Fruit fly (Drosophila melanogaster): Measurements from ENCODE around the gene PhKgamma.

The PhKgamma gene

dm6 chrX:11715937-11716730, 21.2 kb downstream of the PhKgamma start (continued):
- TF ChIP-seq ss (GFP tag; optimal IDR thresholded peaks at IDR 0.05) = peak; percentile 88 to 95
- peak; percentile 86 for TF ChIP-seq spab (GFP tag; optimal IDR thresholded peaks at IDR 0.05)
- peak; percentile 89 for TF ChIP-seq Eip75B (GFP tag; optimal IDR thresholded peaks at IDR 0.05)
- peak; percentile 87 for TF ChIP-seq CG10631 (GFP tag; optimal IDR thresholded peaks at IDR 0.05)
- TF ChIP-seq CG8119 (GFP tag; IDR thresholded peaks at IDR 0.05) = peak; percentile 93
- TF ChIP-seq esn (GFP tag; optimal IDR thresholded peaks at IDR 0.05) = peak; percentile 93
- peak; percentile 85 for TF ChIP-seq CG6792 (GFP tag; optimal IDR thresholded peaks at IDR 0.05)
- peak; percentile 91 for TF ChIP-seq Met (GFP tag; optimal IDR thresholded peaks at IDR 0.05)
- peak; percentile 81 for TF ChIP-seq Gug (GFP tag; IDR thresholded peaks at IDR 0.05)
- peak; percentile 94 for TF ChIP-seq CG10669 (GFP tag; optimal IDR thresholded peaks at IDR 0.05)
- peak; percentile 88 for TF ChIP-seq CG31627 (GFP tag; optimal IDR thresholded peaks at IDR 0.05)
- TF ChIP-seq CG3032 (tag; optimal IDR thresholded peaks at IDR 0.05) = peak; percentile 92
- TF ChIP-seq pdm3 (GFP tag; optimal IDR thresholded peaks at IDR 0.05) = peak; percentile 89
- peak; percentile 75 for TF ChIP-seq Blimp-1 (GFP tag; optimal IDR thresholded peaks at IDR 0.05)
- TF ChIP-seq Ets21C (GFP tag; optimal IDR thresholded peaks at IDR 0.05) = peak; percentile 86
- peak; percentile 91 for TF ChIP-seq CG6808 (GFP tag; optimal IDR thresholded peaks at IDR 0.05)
- TF ChIP-seq CG6854 (GFP tag; optimal IDR thresholded peaks at IDR 0.05) = peak; percentile 75
- peak; percentile 80 for TF ChIP-seq CG1621 (tag; optimal IDR thresholded peaks at IDR 0.05)
- TF ChIP-seq Eip93F (GFP tag; optimal IDR thresholded peaks at IDR 0.05) = peak; percentile 77

dm6 chrX:11716731-11717326, 21.9 kb downstream of the PhKgamma start, which contains the start of gene prtp:
Gene prtp (plus strand): TSS chrX:11716756.
- TF ChIP-seq Eip93F (GFP tag; optimal IDR thresholded peaks at IDR 0.05) = peak; percentile 80
- peak; percentile 90 for TF ChIP-seq CG1621 (tag; optimal IDR thresholded peaks at IDR 0.05)
- no peak for TF ChIP-seq CG10631 (GFP tag; optimal IDR thresholded peaks at IDR 0.05)
- TF ChIP-seq Eip78C (GFP tag) = peak; percentile 57

dm6 chrX:11717892-11718291, 23.0 kb downstream of the PhKgamma start:
- TF ChIP-seq cyc (GFP tag; optimal IDR thresholded peaks at IDR 0.05) (no peak), CG6276 (GFP tag; optimal IDR thresholded peaks at IDR 0.05) (no peak), CG32006 (GFP tag; optimal IDR thresholded peaks at IDR 0.05) (no peak), Gug (GFP tag; IDR thresholded peaks at IDR 0.05) (no peak), CG11762 (GFP tag; optimal IDR thresholded peaks at IDR 0.05; ENCODE audit: insufficient read depth) (no peak), CG10669 (GFP tag; optimal IDR thresholded peaks at IDR 0.05) (no peak), esn (GFP tag; optimal IDR thresholded peaks at IDR 0.05) (no peak), Eip78C (GFP tag) (peak; percentile 12), CG11902 (GFP tag; optimal IDR thresholded peaks at IDR 0.05) (no peak), CG3032 (tag; optimal IDR thresholded peaks at IDR 0.05) (no peak), Sox15 (GFP tag; optimal IDR thresholded peaks at IDR 0.05) (no peak), salr (GFP tag; optimal IDR thresholded peaks at IDR 0.05) (no peak), vri (GFP tag; optimal IDR thresholded peaks at IDR 0.05) (peak; percentile 71), topi (GFP tag; optimal IDR thresholded peaks at IDR 0.05) (no peak), Eip93F (GFP tag; optimal IDR thresholded peaks at IDR 0.05) (no peak), Sox14 (GFP tag; optimal IDR thresholded peaks at IDR 0.05) (peak; percentile 56), spab (GFP tag; optimal IDR thresholded peaks at IDR 0.05) (no peak)

dm6 chrX:11720138-11720537, 25.2 kb downstream of the PhKgamma start, which contains the start of gene Tango10:
Gene Tango10 (plus strand): TSS chrX:11720245.
- TF ChIP-seq CG31627 (GFP tag; optimal IDR thresholded peaks at IDR 0.05) (peak; percentile 70), eg (GFP tag; IDR thresholded peaks at IDR 0.05) (peak; percentile 47), fd59A (GFP tag; optimal IDR thresholded peaks at IDR 0.05) (no peak), CG32006 (GFP tag; optimal IDR thresholded peaks at IDR 0.05) (no peak), CG11902 (GFP tag; optimal IDR thresholded peaks at IDR 0.05) (peak; percentile 47), CG7368 (GFP tag; optimal IDR thresholded peaks at IDR 0.05) (peak; percentile 56), CG34406 (GFP tag; optimal IDR thresholded peaks at IDR 0.05) (no peak), dac (GFP tag; optimal IDR thresholded peaks at IDR 0.05) (no peak), CG6808 (GFP tag; optimal IDR thresholded peaks at IDR 0.05) (no peak), CG8119 (GFP tag; IDR thresholded peaks at IDR 0.05) (no peak), acj6 (GFP tag; optimal IDR thresholded peaks at IDR 0.05) (no peak), esn (GFP tag; optimal IDR thresholded peaks at IDR 0.05) (peak; percentile 62), achi (GFP tag; optimal IDR thresholded peaks at IDR 0.05) (peak; percentile 43), Sox14 (GFP tag; optimal IDR thresholded peaks at IDR 0.05) (peak; percentile 68), CG8632 (GFP tag; optimal IDR thresholded peaks at IDR 0.05) (no peak), CG11294 (GFP tag; IDR thresholded peaks at IDR 0.05) (no peak), Lpt (GFP tag; optimal IDR thresholded peaks at IDR 0.05) (no peak), CG3032 (tag; optimal IDR thresholded peaks at IDR 0.05) (peak; percentile 34), Met (GFP tag; optimal IDR thresholded peaks at IDR 0.05) (no peak), fkh (GFP tag; optimal IDR thresholded peaks at IDR 0.05) (no peak), CG10631 (GFP tag; optimal IDR thresholded peaks at IDR 0.05) (peak; percentile 74), Ets21C (GFP tag; optimal IDR thresholded peaks at IDR 0.05) (peak; percentile 53), cyc (GFP tag; optimal IDR thresholded peaks at IDR 0.05) (peak; percentile 52), Blimp-1 (GFP tag; optimal IDR thresholded peaks at IDR 0.05) (no peak)

All from whole organism, prepupa.